Worm (Caenorhabditis elegans) whole organism, early embryonic: ENCODE measurements around the gene K01A6.6.

Source experiments
- B0310.2 ChIP-seq: sonication (generic microtip); optimal IDR thresholded peaks from 2 replicates; lab custom pipeline; 2016; ENCODE audit warnings: mild to moderate bottlenecking, missing genetic modification characterization, missing compliant biosample characterization
- F13C5.2 ChIP-seq: sonication (generic microtip); optimal IDR thresholded peaks from 2 replicates; lab custom pipeline; 2017; ENCODE audit warnings: mild to moderate bottlenecking, missing genetic modification characterization, inconsistent platforms, missing compliant biosample characterization
- aly-1 ChIP-seq: sonication (generic microtip); optimal IDR thresholded peaks from 2 replicates; lab custom pipeline; 2016; ENCODE audit warnings: missing genetic modification characterization, missing compliant biosample characterization
- ama-1 ChIP-seq: fragments of 150-350 bp; optimal IDR thresholded peaks from 2 replicates; lab custom pipeline; 2014
- ceh-13 ChIP-seq: fragments of 200-800 bp; sonication (Bioruptor generic); optimal IDR thresholded peaks from 2 replicates; lab custom pipeline; 2018; ENCODE audit warnings: mild to moderate bottlenecking, missing genetic modification characterization, missing compliant biosample characterization
- ceh-36 ChIP-seq: sonication (generic microtip); optimal IDR thresholded peaks from 2 replicates; lab custom pipeline; 2016; ENCODE audit warnings: missing genetic modification characterization, inconsistent platforms, missing compliant biosample characterization
- flt-1 ChIP-seq: fragments of 200-800 bp; sonication (Bioruptor generic); IDR thresholded peaks from 2 replicates; pipeline ENCODE4 v1.3.6; 2022; ENCODE audit warnings: missing genetic modification characterization, missing compliant biosample characterization
- hmbx-1 ChIP-seq: sonication (generic microtip); optimal IDR thresholded peaks from 2 replicates; lab custom pipeline; 2016; ENCODE audit warnings: mild to moderate bottlenecking, missing genetic modification characterization, missing compliant biosample characterization
- hmg-4 ChIP-seq: fragments of 200-800 bp; sonication (Bioruptor generic); optimal IDR thresholded peaks from 2 replicates; lab custom pipeline; 2018; ENCODE audit warnings: mild to moderate bottlenecking, missing genetic modification characterization, missing compliant biosample characterization
- hnd-1 ChIP-seq: sonication (generic microtip); optimal IDR thresholded peaks from 2 replicates; lab custom pipeline; 2016; ENCODE audit warnings: missing genetic modification characterization, missing compliant biosample characterization
- pes-1 ChIP-seq: fragments of 200-800 bp; sonication (Bioruptor generic); IDR thresholded peaks from 2 replicates; pipeline ENCODE4 v1.3.6; 2022; ENCODE audit warnings: missing genetic modification reagents, missing genetic modification characterization, missing compliant biosample characterization
- scrt-1 ChIP-seq: fragments of 200-800 bp; sonication (Bioruptor generic); IDR thresholded peaks from 2 replicates; pipeline ENCODE4 v1.3.6; 2022; ENCODE audit warnings: missing genetic modification characterization, missing compliant biosample characterization
- sea-1 ChIP-seq: fragments of 200-800 bp; sonication (Bioruptor generic); conservative IDR thresholded peaks from 2 replicates; pipeline ENCODE4 v1.3.6; 2022; ENCODE audit warnings: missing genetic modification characterization, missing compliant biosample characterization
- tbx-37 ChIP-seq: fragments of 200-800 bp; sonication (Bioruptor generic); conservative IDR thresholded peaks from 2 replicates; pipeline ENCODE4 v1.3.6; 2022; ENCODE audit warnings: missing genetic modification reagents, missing genetic modification characterization, missing compliant biosample characterization

DNA sequence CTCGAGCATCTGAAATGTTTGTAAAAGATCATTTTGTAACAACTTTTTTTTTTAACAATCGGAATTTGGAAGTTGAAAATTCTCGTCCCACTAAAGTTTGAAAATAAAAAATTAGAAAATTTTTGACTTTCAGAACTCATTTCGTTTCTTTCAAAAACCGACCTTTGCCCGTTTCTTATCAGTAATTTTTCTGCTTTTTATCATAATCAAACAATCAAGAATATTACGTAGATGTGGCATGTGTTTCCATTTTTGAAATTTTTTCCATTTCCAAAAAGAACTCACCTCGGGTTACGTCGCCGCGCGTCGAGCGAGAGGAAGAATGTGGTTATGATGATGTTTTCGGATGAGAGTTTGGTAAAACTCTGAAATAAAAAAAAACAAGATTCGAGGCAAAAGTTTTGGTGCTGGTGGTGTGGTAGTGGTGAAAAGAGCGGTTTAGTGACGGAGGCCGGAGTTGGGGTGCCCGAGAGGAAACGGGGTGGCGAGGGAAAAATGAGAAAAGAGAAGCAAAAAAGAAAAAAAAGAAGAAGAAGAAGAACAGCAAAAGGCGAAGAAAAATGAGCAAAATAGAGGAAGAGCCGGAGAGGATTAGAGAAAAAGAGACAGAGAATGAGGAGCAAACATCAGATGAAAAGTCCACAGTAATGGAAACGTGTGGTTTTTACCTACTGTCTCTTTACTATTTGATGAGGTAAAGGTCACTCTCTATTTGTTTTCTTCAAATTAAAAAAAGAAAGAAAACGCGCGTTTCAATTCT, 25.8 kb downstream of the K01A6.6 start, which contains the start of gene T12A7.2:
- TF ChIP-seq scrt-1 (GFP tag; lab: Robert Waterston, UW) (no peak), hmg-4 (GFP tag; lab: Kevin White, UChicago) (no peak), flt-1 (GFP tag; lab: Robert Waterston, UW) (no peak), pes-1 (GFP tag; lab: Robert Waterston, UW) (no peak), hnd-1 (tag; lab: Kevin White, UChicago) (no peak), tbx-37 (no peak), ceh-36 (no peak), ceh-13 (no peak), ama-1 (lab: Kevin White, UChicago) (no peak), hmbx-1 (tag; lab: Kevin White, UChicago) (no peak), F13C5.2 (tag; lab: Kevin White, UChicago) (no peak), B0310.2 (tag; lab: Kevin White, UChicago) (no peak), sea-1 (GFP tag; lab: Robert Waterston, UW) (no peak), aly-1 (tag; lab: Kevin White, UChicago) (no peak)
